Worm (Caenorhabditis elegans) whole organism, early embryonic: ENCODE results near the gene F32D8.11.

Experiments used
- F13C5.2 ChIP-seq: sonication (generic microtip); optimal IDR thresholded peaks from 2 replicates; lab custom pipeline; 2017; ENCODE audit warnings: mild to moderate bottlenecking, missing genetic modification characterization, inconsistent platforms, missing compliant biosample characterization
- ama-1 ChIP-seq: fragments of 150-350 bp; optimal IDR thresholded peaks from 2 replicates; lab custom pipeline; 2014
- ceh-13 ChIP-seq: fragments of 200-800 bp; sonication (Bioruptor generic); optimal IDR thresholded peaks from 2 replicates; lab custom pipeline; 2018; ENCODE audit warnings: mild to moderate bottlenecking, missing genetic modification characterization, missing compliant biosample characterization
- ets-7 ChIP-seq: sonication (generic microtip); optimal IDR thresholded peaks from 2 replicates; lab custom pipeline; 2016; ENCODE audit warnings: missing genotype, missing genetic modification characterization, missing compliant biosample characterization
- flt-1 ChIP-seq: fragments of 200-800 bp; sonication (Bioruptor generic); IDR thresholded peaks from 2 replicates; pipeline ENCODE4 v1.3.6; 2022; ENCODE audit warnings: missing genetic modification characterization, missing compliant biosample characterization
- hmbx-1 ChIP-seq: sonication (generic microtip); optimal IDR thresholded peaks from 2 replicates; lab custom pipeline; 2016; ENCODE audit warnings: mild to moderate bottlenecking, missing genetic modification characterization, missing compliant biosample characterization
- hmg-4 ChIP-seq: fragments of 200-800 bp; sonication (Bioruptor generic); optimal IDR thresholded peaks from 2 replicates; lab custom pipeline; 2018; ENCODE audit warnings: mild to moderate bottlenecking, missing genetic modification characterization, missing compliant biosample characterization
- hnd-1 ChIP-seq: sonication (generic microtip); optimal IDR thresholded peaks from 2 replicates; lab custom pipeline; 2016; ENCODE audit warnings: missing genetic modification characterization, missing compliant biosample characterization
- pes-1 ChIP-seq: fragments of 200-800 bp; sonication (Bioruptor generic); IDR thresholded peaks from 2 replicates; pipeline ENCODE4 v1.3.6; 2022; ENCODE audit warnings: missing genetic modification reagents, missing genetic modification characterization, missing compliant biosample characterization
- scrt-1 ChIP-seq: fragments of 200-800 bp; sonication (Bioruptor generic); IDR thresholded peaks from 2 replicates; pipeline ENCODE4 v1.3.6; 2022; ENCODE audit warnings: missing genetic modification characterization, missing compliant biosample characterization
- tbx-11 ChIP-seq: fragments of 200-800 bp; sonication (Bioruptor generic); IDR thresholded peaks from 2 replicates; pipeline ENCODE4 v1.3.6; 2022; ENCODE audit warnings: missing genetic modification characterization, missing compliant biosample characterization
- tbx-37 ChIP-seq: fragments of 200-800 bp; sonication (Bioruptor generic); conservative IDR thresholded peaks from 2 replicates; pipeline ENCODE4 v1.3.6; 2022; ENCODE audit warnings: missing genetic modification reagents, missing genetic modification characterization, missing compliant biosample characterization
- tra-4 ChIP-seq: sonication (generic microtip); optimal IDR thresholded peaks from 2 replicates; lab custom pipeline; 2017; ENCODE audit warnings: missing genetic modification characterization, missing compliant biosample characterization

ce11 chrV:10925658-10926057, 36.7 kb upstream of the F32D8.11 start:
- TF ChIP-seq ama-1 (lab: Kevin White, UChicago), result no peak
- no peak for TF ChIP-seq tbx-37 (GFP tag; lab: Robert Waterston, UW)
- no peak for TF ChIP-seq scrt-1
- TF ChIP-seq tra-4, result no peak
- no peak for TF ChIP-seq pes-1 (GFP tag; lab: Robert Waterston, UW)
- TF ChIP-seq tbx-11 (GFP tag; lab: Robert Waterston, UW), result no peak
- no peak for TF ChIP-seq flt-1
- no peak for TF ChIP-seq hmbx-1 (tag; lab: Kevin White, UChicago)
- no peak for TF ChIP-seq hmg-4
- TF ChIP-seq hnd-1, result no peak
- TF ChIP-seq ceh-13 (GFP tag; lab: Kevin White, UChicago), result no peak
- no peak for TF ChIP-seq ets-7 (tag; lab: Kevin White, UChicago)
- TF ChIP-seq F13C5.2, result no peak
